Worm (Caenorhabditis elegans): ENCODE data around the gene pfkb-1.2.

DNA sequence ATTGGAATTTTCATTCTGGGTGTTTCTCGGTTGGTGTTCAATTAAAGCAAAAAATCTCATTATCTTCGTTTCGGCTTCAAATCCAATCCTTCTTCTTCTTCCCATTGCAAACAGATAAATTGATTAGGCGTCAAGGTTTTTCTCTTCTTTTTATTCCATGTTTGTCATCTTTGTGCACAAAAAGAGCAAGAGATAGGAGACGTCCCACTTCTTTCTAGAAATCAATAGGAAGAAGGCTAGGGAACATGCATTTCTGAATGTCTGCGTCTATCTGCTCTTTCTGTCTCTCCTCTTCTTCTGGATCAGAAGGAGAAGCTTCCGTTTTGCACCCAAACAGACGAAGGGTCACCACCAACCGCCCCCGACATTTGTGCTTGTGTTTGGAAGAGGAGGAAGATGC, 11.2 kb downstream of the pfkb-1.2 start:
- no peak for TF ChIP-seq ztf-4 (tag; optimal IDR thresholded peaks at IDR 0.05)
- no peak for TF ChIP-seq ceh-82 (tag; optimal IDR thresholded peaks at IDR 0.05)
- TF ChIP-seq elt-1 (tag; optimal IDR thresholded peaks at IDR 0.05) = no peak

All from whole organism, L2 larva.